Fruit fly (Drosophila melanogaster) whole organism, prepupa: ENCODE measurements around the gene CG14507.
A peak's percentile ranks its signal among the peaks of the same experiment; 100 is the strongest.

ENCODE experiments used
- Blimp-1 ChIP-seq: fragments of 200-800 bp; sonication (Bioruptor generic); optimal IDR thresholded peaks from 3 replicates; lab custom pipeline; 2017; ENCODE audit warnings: missing biosample characterization, missing genetic modification characterization, mild to moderate bottlenecking, moderate library complexity, missing genetic modification reagents
- CG10631 ChIP-seq: fragments of 200-800 bp; sonication (Bioruptor generic); optimal IDR thresholded peaks from 2 replicates; lab custom pipeline; 2016; ENCODE audit warnings: missing biosample characterization, missing genetic modification characterization
- CG11294 ChIP-seq: fragments of 200-800 bp; sonication (Bioruptor generic); IDR thresholded peaks from 2 replicates; pipeline ENCODE4 v1.3.6; 2022; ENCODE audit warnings: missing biosample characterization, missing genetic modification characterization
- CG11762 ChIP-seq: fragments of 200-800 bp; sonication (Bioruptor generic); optimal IDR thresholded peaks from 3 replicates; lab custom pipeline; 2016; ENCODE audit warnings: missing biosample characterization, missing genetic modification characterization; ENCODE audit not compliant: insufficient read depth
- CG15336 ChIP-seq: fragments of 200-800 bp; sonication (Bioruptor generic); IDR thresholded peaks from 2 replicates; pipeline ENCODE4 v1.3.6; 2022; ENCODE audit warnings: missing biosample characterization, missing genetic modification characterization
- CG16779 ChIP-seq: fragments of 200-800 bp; sonication (Bioruptor generic); optimal IDR thresholded peaks from 3 replicates; lab custom pipeline; 2017; ENCODE audit warnings: missing biosample characterization, mild to moderate bottlenecking, missing genetic modification characterization
- CG31627 ChIP-seq: fragments of 200-800 bp; sonication (Bioruptor generic); optimal IDR thresholded peaks from 3 replicates; lab custom pipeline; 2016; ENCODE audit warnings: missing biosample characterization, missing genetic modification characterization
- CG34406 ChIP-seq: fragments of 200-800 bp; sonication (Bioruptor generic); optimal IDR thresholded peaks from 3 replicates; lab custom pipeline; 2016; ENCODE audit warnings: missing biosample characterization, missing genetic modification characterization
- CG3919 ChIP-seq: fragments of 200-800 bp; sonication (Bioruptor generic); optimal IDR thresholded peaks from 3 replicates; lab custom pipeline; 2016; ENCODE audit warnings: missing biosample characterization, missing genetic modification characterization
- CG4318 ChIP-seq: fragments of 200-800 bp; sonication (Bioruptor generic); optimal IDR thresholded peaks from 3 replicates; lab custom pipeline; 2017; ENCODE audit warnings: missing biosample characterization, mild to moderate bottlenecking, missing genetic modification characterization
- CG6163 ChIP-seq: fragments of 200-800 bp; sonication (Bioruptor generic); IDR thresholded peaks from 3 replicates; pipeline ENCODE4 v1.3.6; 2022; ENCODE audit warnings: missing biosample characterization, missing genetic modification characterization
- CG6792 ChIP-seq: fragments of 200-800 bp; sonication (Bioruptor generic); optimal IDR thresholded peaks from 3 replicates; lab custom pipeline; 2016; ENCODE audit warnings: missing biosample characterization, missing genetic modification characterization
- CG6808 ChIP-seq: fragments of 200-800 bp; sonication (Bioruptor generic); optimal IDR thresholded peaks from 3 replicates; lab custom pipeline; 2017; ENCODE audit warnings: missing biosample characterization, missing genetic modification characterization, mild to moderate bottlenecking, moderate library complexity, missing genetic modification reagents
- CG6854 ChIP-seq: fragments of 200-800 bp; sonication (Bioruptor generic); optimal IDR thresholded peaks from 2 replicates; lab custom pipeline; 2017; ENCODE audit warnings: missing biosample characterization, mild to moderate bottlenecking, missing genetic modification characterization
- CG8119 ChIP-seq: fragments of 200-800 bp; sonication (Bioruptor generic); IDR thresholded peaks from 3 replicates; pipeline ENCODE4 v1.3.6; 2022; ENCODE audit warnings: missing biosample characterization, missing genetic modification characterization
- CG8319 ChIP-seq: fragments of 200-800 bp; sonication (Bioruptor generic); optimal IDR thresholded peaks from 3 replicates; lab custom pipeline; 2016; ENCODE audit warnings: missing biosample characterization, missing genetic modification characterization
- CG9139 ChIP-seq: fragments of 200-800 bp; sonication (Bioruptor generic); optimal IDR thresholded peaks from 3 replicates; lab custom pipeline; 2017; ENCODE audit warnings: missing biosample characterization, mild to moderate bottlenecking, missing genetic modification characterization
- Eip75B ChIP-seq: fragments of 200-800 bp; sonication (Bioruptor generic); optimal IDR thresholded peaks from 3 replicates; lab custom pipeline; 2016; ENCODE audit warnings: missing biosample characterization, missing genetic modification characterization
- Eip78C ChIP-seq: fragments of 200-800 bp; sonication (Bioruptor generic); peaks from one replicate; lab custom pipeline; 2016; ENCODE audit warnings: missing biosample characterization, missing genetic modification characterization
- Ets21C ChIP-seq: fragments of 200-800 bp; sonication (Bioruptor generic); optimal IDR thresholded peaks from 3 replicates; lab custom pipeline; 2016; ENCODE audit warnings: missing biosample characterization, missing genetic modification characterization
- Gug ChIP-seq: fragments of 200-800 bp; sonication (Bioruptor generic); IDR thresholded peaks from 2 replicates; pipeline ENCODE4 v1.3.6; 2022; ENCODE audit warnings: missing biosample characterization, missing genetic modification characterization
- Hr38 ChIP-seq: sonication (Bioruptor generic); optimal IDR thresholded peaks from 2 replicates; lab custom pipeline; 2016; ENCODE audit warnings: missing biosample characterization, missing genetic modification characterization
- Hr39 ChIP-seq: fragments of 200-800 bp; sonication (Bioruptor generic); optimal IDR thresholded peaks from 2 replicates; lab custom pipeline; 2016; ENCODE audit warnings: missing biosample characterization, missing genetic modification characterization
- Hr4 ChIP-seq: fragments of 200-800 bp; sonication (Bioruptor generic); optimal IDR thresholded peaks from 3 replicates; lab custom pipeline; 2016; ENCODE audit warnings: missing biosample characterization, missing genetic modification characterization
- Lpt ChIP-seq: fragments of 200-800 bp; sonication (Bioruptor generic); optimal IDR thresholded peaks from 3 replicates; lab custom pipeline; 2016; ENCODE audit warnings: missing biosample characterization, missing genetic modification characterization
- Met ChIP-seq: fragments of 200-800 bp; sonication (Bioruptor generic); optimal IDR thresholded peaks from 3 replicates; lab custom pipeline; 2016; ENCODE audit warnings: missing biosample characterization, missing genetic modification characterization
- OdsH ChIP-seq: fragments of 200-800 bp; sonication (Bioruptor generic); optimal IDR thresholded peaks from 3 replicates; lab custom pipeline; 2016; ENCODE audit warnings: missing biosample characterization, missing genetic modification characterization
- Smox ChIP-seq: fragments of 200-800 bp; sonication (Bioruptor generic); optimal IDR thresholded peaks from 3 replicates; lab custom pipeline; 2016; ENCODE audit warnings: missing biosample characterization, missing genetic modification characterization
- Sox102F ChIP-seq: fragments of 200-800 bp; sonication (Bioruptor generic); optimal IDR thresholded peaks from 2 replicates; lab custom pipeline; 2016; ENCODE audit warnings: missing biosample characterization, mild to moderate bottlenecking, missing genetic modification characterization
- Sox14 ChIP-seq: fragments of 200-800 bp; sonication (Bioruptor generic); optimal IDR thresholded peaks from 3 replicates; lab custom pipeline; 2016; ENCODE audit warnings: missing biosample characterization, missing genetic modification characterization
- achi ChIP-seq: fragments of 200-800 bp; sonication (Bioruptor generic); optimal IDR thresholded peaks from 3 replicates; lab custom pipeline; 2016; ENCODE audit warnings: missing biosample characterization, missing genetic modification characterization
- cyc ChIP-seq: fragments of 200-800 bp; sonication (Bioruptor generic); optimal IDR thresholded peaks from 3 replicates; lab custom pipeline; 2016; ENCODE audit warnings: missing biosample characterization, missing genetic modification characterization
- dac ChIP-seq: fragments of 200-800 bp; sonication (Bioruptor generic); optimal IDR thresholded peaks from 2 replicates; lab custom pipeline; 2017; ENCODE audit warnings: missing biosample characterization, mild to moderate bottlenecking, missing genetic modification characterization
- dsx ChIP-seq: fragments of 200-800 bp; optimal IDR thresholded peaks from 3 replicates; lab custom pipeline; 2019; ENCODE audit warnings: missing biosample characterization, mild to moderate bottlenecking, missing genetic modification characterization, moderate library complexity; ENCODE audit not compliant: poor library complexity, severe bottlenecking
- eg ChIP-seq: fragments of 200-800 bp; sonication (Bioruptor generic); IDR thresholded peaks from 3 replicates; pipeline ENCODE4 v1.3.6; 2022; ENCODE audit warnings: missing biosample characterization, missing genetic modification characterization
- esn ChIP-seq: fragments of 200-800 bp; sonication (Bioruptor generic); optimal IDR thresholded peaks from 2 replicates; lab custom pipeline; 2016; ENCODE audit warnings: missing biosample characterization, mild to moderate bottlenecking, missing genetic modification characterization, moderate library complexity
- fd59A ChIP-seq: fragments of 200-800 bp; sonication (Bioruptor generic); optimal IDR thresholded peaks from 2 replicates; lab custom pipeline; 2017; ENCODE audit warnings: missing biosample characterization, mild to moderate bottlenecking, missing genetic modification characterization, missing genetic modification reagents
- fd85E ChIP-seq: fragments of 200-800 bp; sonication (Bioruptor generic); optimal IDR thresholded peaks from 3 replicates; lab custom pipeline; 2016; ENCODE audit warnings: missing biosample characterization, missing genetic modification characterization
- fkh ChIP-seq: fragments of 200-800 bp; sonication (Bioruptor generic); optimal IDR thresholded peaks from 3 replicates; lab custom pipeline; 2017; ENCODE audit warnings: missing biosample characterization, mild to moderate bottlenecking, missing genetic modification characterization, moderate library complexity
- lz ChIP-seq: fragments of 200-800 bp; sonication (Bioruptor generic); optimal IDR thresholded peaks from 3 replicates; lab custom pipeline; 2016; ENCODE audit warnings: missing biosample characterization, missing genetic modification characterization
- net ChIP-seq: fragments of 200-800 bp; sonication (Bioruptor generic); optimal IDR thresholded peaks from 3 replicates; lab custom pipeline; 2016; ENCODE audit warnings: missing biosample characterization, missing genetic modification characterization
- pdm3 ChIP-seq: fragments of 200-800 bp; sonication (Bioruptor generic); optimal IDR thresholded peaks from 3 replicates; lab custom pipeline; 2016; ENCODE audit warnings: missing biosample characterization, missing genetic modification characterization
- salr ChIP-seq, 2 experiments: fragments of 200-800 bp; sonication (Bioruptor generic); optimal IDR thresholded peaks; 3 replicates each; lab custom pipeline; 2016 to 2018; ENCODE audit warnings: missing biosample characterization in 2 of 2, missing genetic modification characterization in 2 of 2, mild to moderate bottlenecking in 1 of 2
- spab ChIP-seq: fragments of 200-800 bp; sonication (Bioruptor generic); optimal IDR thresholded peaks from 2 replicates; lab custom pipeline; 2017; ENCODE audit warnings: missing biosample characterization, mild to moderate bottlenecking, missing genetic modification characterization, missing genetic modification reagents
- ss ChIP-seq, 2 experiments: fragments of 200-800 bp; sonication (Bioruptor generic); optimal IDR thresholded peaks; 2 replicates in 1 of 2; 3 replicates in 1 of 2; lab custom pipeline; 2017 to 2018; ENCODE audit warnings: mild to moderate bottlenecking in 2 of 2, missing biosample characterization in 2 of 2, missing genetic modification characterization in 2 of 2, moderate library complexity in 1 of 2
- svp ChIP-seq: fragments of 200-800 bp; sonication (Bioruptor generic); peaks from one replicate; lab custom pipeline; 2016; ENCODE audit warnings: missing biosample characterization, missing genetic modification characterization
- topi ChIP-seq: fragments of 200-800 bp; sonication (Bioruptor generic); optimal IDR thresholded peaks from 3 replicates; lab custom pipeline; 2016; ENCODE audit warnings: missing biosample characterization, missing genetic modification characterization

Gene CG14507

dm6 chr3R:29211702-29212101 is 15.8 kb downstream of the CG14507 start (continued):
- TF ChIP-seq OdsH (peak; percentile 11), Lpt (peak; percentile 37), CG8119 (GFP tag; lab: Robert Waterston, UW) (peak; percentile 56), CG31627 (no peak), Sox14 (GFP tag; lab: Kevin White, UChicago) (peak; percentile 47), CG3919 (GFP tag; lab: Kevin White, UChicago) (peak; percentile 44), cyc (no peak)

dm6 chr3R:29210542-29211393 is 16.8 kb downstream of the CG14507 start:
- TF ChIP-seq CG6808 (GFP tag; lab: Kevin White, UChicago) (peak; percentile 75), CG15336 (GFP tag; lab: Robert Waterston, UW) (peak; percentile 85), ss (GFP tag; optimal IDR thresholded peaks at IDR 0.05; lab: Kevin White, UChicago) (peak; percentile 82 to 83), CG8119 (GFP tag; lab: Robert Waterston, UW) (peak; percentile 88), CG8319 (peak; percentile 1), CG11762 (GFP tag; lab: Kevin White, UChicago) (no peak), salr (GFP tag; optimal IDR thresholded peaks at IDR 0.05; lab: Kevin White, UChicago) (peak; percentile 43 to 63), Sox14 (GFP tag; lab: Kevin White, UChicago) (peak; percentile 56), OdsH (peak; percentile 75), dsx (peak; percentile 72), Ets21C (GFP tag; lab: Kevin White, UChicago) (no peak), topi (GFP tag; lab: Kevin White, UChicago) (peak; percentile 43), esn (GFP tag; lab: Kevin White, UChicago) (peak; percentile 39), Blimp-1 (peak; percentile 33), CG31627 (peak; percentile 24), Hr4 (GFP tag; lab: Kevin White, UChicago) (peak; percentile 91), Met (GFP tag; lab: Kevin White, UChicago) (peak; percentile 43), svp (GFP tag; lab: Kevin White, UChicago) (peak; percentile 72), Hr38 (GFP tag; lab: Kevin White, UChicago) (peak; percentile 14), Sox102F (GFP tag; lab: Kevin White, UChicago) (peak; percentile 69), Eip78C (GFP tag; lab: Kevin White, UChicago) (peak; percentile 82), spab (GFP tag; lab: Kevin White, UChicago) (peak; percentile 63), Lpt (peak; percentile 71), CG11294 (GFP tag; lab: Robert Waterston, UW) (peak; percentile 71; the same call in 1 of the 2 replicates), achi (peak; percentile 53), CG16779 (tag; lab: Kevin White, UChicago) (peak; percentile 57), fkh (GFP tag; lab: Kevin White, UChicago) (peak; percentile 15), dac (GFP tag; lab: Kevin White, UChicago) (peak; percentile 79), CG34406 (GFP tag; lab: Kevin White, UChicago) (peak; percentile 59), fd59A (peak; percentile 77), eg (GFP tag; lab: Robert Waterston, UW) (peak; percentile 93), lz (GFP tag; lab: Kevin White, UChicago) (peak; percentile 32), cyc (peak; percentile 23), CG4318 (GFP tag; lab: Kevin White, UChicago) (peak; percentile 87), pdm3 (GFP tag; lab: Kevin White, UChicago) (peak; percentile 81), Gug (GFP tag; lab: Robert Waterston, UW) (peak; percentile 61), CG6854 (peak; percentile 90), Eip75B (GFP tag; lab: Kevin White, UChicago) (peak; percentile 65), CG10631 (peak; percentile 78), CG6163 (GFP tag; lab: Robert Waterston, UW) (peak; percentile 85), CG6792 (GFP tag; lab: Kevin White, UChicago) (peak; percentile 38), net (GFP tag; lab: Kevin White, UChicago) (peak; percentile 74), CG3919 (GFP tag; lab: Kevin White, UChicago) (peak; percentile 55), fd85E (no peak), Hr39 (GFP tag; lab: Kevin White, UChicago) (peak; percentile 4), Smox (GFP tag; lab: Kevin White, UChicago) (no peak), CG9139 (peak; percentile 69)
